Worm (Caenorhabditis elegans): ENCODE measurements around the gene C04E6.13.

C04E6.13 gene

ce11 chrV:5880064-5880463 is 32.5 kb upstream of the C04E6.13 start, which contains the start of gene C02G6.3:
C02G6.3 (plus strand) TSS chrV:5880364.
- TF ChIP-seq spr-3 (GFP tag; optimal IDR thresholded peaks at IDR 0.05), result no peak

- TF ChIP-seq pqm-1 (tag; optimal IDR thresholded peaks at IDR 0.05), result peak; percentile 2
- TF ChIP-seq snpc-4 (tag; optimal IDR thresholded peaks at IDR 0.05), result no peak
Observed at ce11 chrV:5882429-5882828, 30.1 kb upstream of the C04E6.13 start.

- no peak for TF ChIP-seq gei-8 (GFP tag; optimal IDR thresholded peaks at IDR 0.05)
- no peak for TF ChIP-seq sdz-12 (GFP tag; optimal IDR thresholded peaks at IDR 0.05)
- no peak for TF ChIP-seq egl-43 (GFP tag; IDR thresholded peaks at IDR 0.05)
- no peak for TF ChIP-seq dpl-1 (GFP tag; optimal IDR thresholded peaks at IDR 0.05)
- no peak for TF ChIP-seq T26A8.4 (GFP tag; IDR thresholded peaks at IDR 0.05)
- TF ChIP-seq ceh-20 (GFP tag; IDR thresholded peaks at IDR 0.05), result no peak
- TF ChIP-seq snpc-4 (tag; optimal IDR thresholded peaks at IDR 0.05), result no peak
- TF ChIP-seq mep-1 (tag; optimal IDR thresholded peaks at IDR 0.05), result no peak
- TF ChIP-seq dve-1 (tag; optimal IDR thresholded peaks at IDR 0.05; ENCODE audit: insufficient read depth), result no peak
- no peak for TF ChIP-seq daf-19 (GFP tag; conservative IDR thresholded peaks at IDR 0.05)
- TF ChIP-seq arid-1 (GFP tag; conservative IDR thresholded peaks at IDR 0.05), result no peak
- TF ChIP-seq madf-5 (GFP tag; IDR thresholded peaks at IDR 0.05), result no peak
- no peak for TF ChIP-seq zfp-2 (tag; optimal IDR thresholded peaks at IDR 0.05)
- TF ChIP-seq F44E2.7 (GFP tag; IDR thresholded peaks at IDR 0.05), result no peak
Observed at ce11 chrV:5883735-5884134, 28.8 kb upstream of the C04E6.13 start, which contains the start of gene C04E6.8. C04E6.8 (minus strand) TSS chrV:5883835.

- TF ChIP-seq fos-1 (tag; optimal IDR thresholded peaks at IDR 0.05) (no peak), nhr-41 (GFP tag; IDR thresholded peaks at IDR 0.05) (no peak), unc-62 (GFP tag; optimal IDR thresholded peaks at IDR 0.05 in 1 of 2) (peak in 1 of 2 experiments; percentile 25), unc-62 (tag; optimal IDR thresholded peaks at IDR 0.05) (no peak), lin-15B (tag; optimal IDR thresholded peaks at IDR 0.05) (no peak), ceh-20 (GFP tag; IDR thresholded peaks at IDR 0.05) (peak; percentile 45; the same call in 1 of the 2 replicates), nhr-25 (tag; optimal IDR thresholded peaks at IDR 0.05; ENCODE audit: borderline replicate concordance, insufficient read depth) (no peak), nhr-28 (tag; optimal IDR thresholded peaks at IDR 0.05) (no peak)
Observed at ce11 chrV:5888820-5889219, 23.7 kb upstream of the C04E6.13 start.

- peak; percentile 90 for TF ChIP-seq aha-1 (tag)
- TF ChIP-seq hmg-1.1 (GFP tag; IDR thresholded peaks at IDR 0.05), result no peak
- TF ChIP-seq nhr-111 (GFP tag; optimal IDR thresholded peaks at IDR 0.05), result no peak
- no peak for TF ChIP-seq F44E2.7 (GFP tag; IDR thresholded peaks at IDR 0.05)
- TF ChIP-seq unc-62 (GFP tag; optimal IDR thresholded peaks at IDR 0.05 in 1 of 2), result peak in 1 of 2 experiments; percentile 17
- TF ChIP-seq unc-62 (tag; optimal IDR thresholded peaks at IDR 0.05), result no peak
Observed at ce11 chrV:5891204-5891603, 21.3 kb upstream of the C04E6.13 start.

ce11 chrV:5893015-5893414 is 19.5 kb upstream of the C04E6.13 start, which contains the start of gene C04E6.7:
C04E6.7 (plus strand) TSS chrV:5893315.
- no peak for TF ChIP-seq F44E2.7 (GFP tag; IDR thresholded peaks at IDR 0.05)
- no peak for TF ChIP-seq zip-2 (tag; optimal IDR thresholded peaks at IDR 0.05)
- TF ChIP-seq aly-2 (tag; optimal IDR thresholded peaks at IDR 0.05), result no peak
- no peak for TF ChIP-seq pqm-1 (tag; optimal IDR thresholded peaks at IDR 0.05)
- TF ChIP-seq nhr-111 (GFP tag; optimal IDR thresholded peaks at IDR 0.05), result no peak
- no peak for TF ChIP-seq nhr-11 (tag; optimal IDR thresholded peaks at IDR 0.05)
- TF ChIP-seq T20F7.1 (GFP tag; optimal IDR thresholded peaks at IDR 0.05), result no peak
- TF ChIP-seq mxl-2 (GFP tag; conservative IDR thresholded peaks at IDR 0.05), result no peak
- TF ChIP-seq vab-7 (GFP tag; IDR thresholded peaks at IDR 0.05), result no peak
- no peak for TF ChIP-seq nhr-6 (tag; optimal IDR thresholded peaks at IDR 0.05)
- no peak for TF ChIP-seq spr-3 (GFP tag; optimal IDR thresholded peaks at IDR 0.05)
- no peak for TF ChIP-seq F37D6.2 (tag; optimal IDR thresholded peaks at IDR 0.05)
- TF ChIP-seq dpl-1 (GFP tag; optimal IDR thresholded peaks at IDR 0.05), result no peak
- no peak for TF ChIP-seq hlh-30 (tag; optimal IDR thresholded peaks at IDR 0.05; ENCODE audit: insufficient read depth)
- TF ChIP-seq unc-130 (GFP tag; optimal IDR thresholded peaks at IDR 0.05), result no peak
- TF ChIP-seq lsy-2 (tag; optimal IDR thresholded peaks at IDR 0.05), result no peak
- no peak for TF ChIP-seq aha-1 (tag)
- no peak for TF ChIP-seq Y75B8A.6 (GFP tag; IDR thresholded peaks at IDR 0.05)

Measured in whole organism, L4 larva.